Fruit fly (Drosophila melanogaster) whole organism, embryonic: ENCODE data around the gene CG13947.

Experiments
- BtbVII ChIP-seq: fragments of 200-800 bp; sonication (Bioruptor generic); optimal IDR thresholded peaks from 3 replicates; lab custom pipeline; 2017; ENCODE audit warnings: missing biosample characterization, mild to moderate bottlenecking, missing genetic modification characterization
- CG10654 ChIP-seq: fragments of 200-800 bp; sonication (Bioruptor generic); optimal IDR thresholded peaks from 2 replicates; lab custom pipeline; 2016; ENCODE audit warnings: missing biosample characterization, missing genetic modification characterization
- CG11723 ChIP-seq: fragments of 200-800 bp; sonication (Bioruptor generic); optimal IDR thresholded peaks from 2 replicates; lab custom pipeline; 2017; ENCODE audit warnings: missing biosample characterization, mild to moderate bottlenecking, missing genetic modification characterization
- CG12391 ChIP-seq: fragments of 200-800 bp; sonication (Bioruptor generic); optimal IDR thresholded peaks from 3 replicates; lab custom pipeline; 2018; ENCODE audit warnings: missing biosample characterization, mild to moderate bottlenecking, missing genetic modification characterization, moderate library complexity
- CG12659 ChIP-seq: fragments of 200-800 bp; sonication (Bioruptor generic); optimal IDR thresholded peaks from 3 replicates; lab custom pipeline; 2017; ENCODE audit warnings: mild to moderate bottlenecking, missing biosample characterization, missing genetic modification reagents, missing genetic modification characterization
- CG13296 ChIP-seq: fragments of 200-800 bp; sonication (Bioruptor generic); optimal IDR thresholded peaks from 3 replicates; lab custom pipeline; 2018; ENCODE audit warnings: missing biosample characterization, mild to moderate bottlenecking, missing genetic modification characterization
- CG15073 ChIP-seq: fragments of 200-800 bp; sonication (Bioruptor generic); optimal IDR thresholded peaks from 2 replicates; lab custom pipeline; 2016; ENCODE audit warnings: missing biosample characterization, missing genetic modification characterization
- CG17568 ChIP-seq: fragments of 200-800 bp; sonication (Bioruptor generic); optimal IDR thresholded peaks from 2 replicates; lab custom pipeline; 2018; ENCODE audit warnings: missing biosample characterization, mild to moderate bottlenecking, missing genetic modification characterization, moderate library complexity
- CG17829 ChIP-seq: fragments of 200-800 bp; optimal IDR thresholded peaks from 2 replicates; lab custom pipeline; 2019; ENCODE audit warnings: missing biosample characterization, mild to moderate bottlenecking, missing genetic modification characterization, moderate library complexity
- CG1832 ChIP-seq: fragments of 200-800 bp; sonication (Bioruptor generic); optimal IDR thresholded peaks from 2 replicates; lab custom pipeline; 2017; ENCODE audit warnings: missing biosample characterization, mild to moderate bottlenecking, missing genetic modification characterization, inconsistent platforms
- CG2199 ChIP-seq: fragments of 200-800 bp; sonication (Bioruptor generic); IDR thresholded peaks from 3 replicates; pipeline ENCODE4 v1.3.6; 2022; ENCODE audit warnings: missing biosample characterization, missing genetic modification characterization
- CG2875 ChIP-seq: fragments of 200-800 bp; sonication (Bioruptor generic); optimal IDR thresholded peaks from 2 replicates; lab custom pipeline; 2017; ENCODE audit warnings: missing biosample characterization, mild to moderate bottlenecking, missing genetic modification characterization, missing genetic modification reagents
- CG31388 ChIP-seq: fragments of 200-800 bp; sonication (Bioruptor generic); optimal IDR thresholded peaks from 2 replicates; lab custom pipeline; 2016; ENCODE audit warnings: missing biosample characterization, missing genetic modification characterization
- CG32767 ChIP-seq: fragments of 200-800 bp; sonication (Bioruptor generic); IDR thresholded peaks from 2 replicates; pipeline ENCODE4 v1.3.6; 2022; ENCODE audit warnings: missing biosample characterization, missing genetic modification characterization
- CG4404 ChIP-seq: fragments of 200-800 bp; sonication (Bioruptor generic); IDR thresholded peaks from 2 replicates; pipeline ENCODE4 v1.3.6; 2022; ENCODE audit warnings: missing biosample characterization, missing genetic modification characterization
- CG6254 ChIP-seq: fragments of 200-800 bp; sonication (Bioruptor generic); optimal IDR thresholded peaks from 3 replicates; lab custom pipeline; 2017; ENCODE audit warnings: mild to moderate bottlenecking, missing biosample characterization, missing genetic modification reagents, missing genetic modification characterization
- CG8924 ChIP-seq: fragments of 200-800 bp; optimal IDR thresholded peaks from 3 replicates; lab custom pipeline; 2019; ENCODE audit warnings: missing biosample characterization, mild to moderate bottlenecking, missing genetic modification characterization, moderate library complexity
- CG9797 ChIP-seq: fragments of 200-800 bp; sonication (Bioruptor generic); optimal IDR thresholded peaks from 3 replicates; lab custom pipeline; 2018; ENCODE audit warnings: missing biosample characterization, mild to moderate bottlenecking, missing genetic modification characterization
- CHES-1-like ChIP-seq: fragments of 200-800 bp; sonication (Bioruptor generic); optimal IDR thresholded peaks from 2 replicates; lab custom pipeline; 2016; ENCODE audit warnings: missing biosample characterization, missing genetic modification characterization
- Dp ChIP-seq: fragments of 200-800 bp; sonication (Bioruptor generic); optimal IDR thresholded peaks from 2 replicates; lab custom pipeline; 2018; ENCODE audit warnings: missing biosample characterization, mild to moderate bottlenecking, missing genetic modification characterization, moderate library complexity
- Ets65A ChIP-seq: fragments of 200-800 bp; sonication (Bioruptor generic); peaks from one replicate; lab custom pipeline; 2016; ENCODE audit warnings: missing biosample characterization, missing genetic modification characterization
- Fer2 ChIP-seq: fragments of 200-800 bp; sonication (Bioruptor generic); optimal IDR thresholded peaks from 2 replicates; lab custom pipeline; 2018; ENCODE audit warnings: missing biosample characterization, mild to moderate bottlenecking, missing genetic modification characterization, moderate library complexity
- Hmx ChIP-seq: fragments of 200-800 bp; sonication (Bioruptor generic); optimal IDR thresholded peaks from 2 replicates; lab custom pipeline; 2016; ENCODE audit warnings: missing biosample characterization, missing genetic modification characterization
- Jarid2 ChIP-seq: fragments of 200-800 bp; sonication (Bioruptor generic); optimal IDR thresholded peaks from 3 replicates; lab custom pipeline; 2017; ENCODE audit warnings: mild to moderate bottlenecking, missing biosample characterization, missing genetic modification reagents, missing genetic modification characterization
- MESR4 ChIP-seq: fragments of 200-800 bp; sonication (Bioruptor generic); optimal IDR thresholded peaks from 2 replicates; lab custom pipeline; 2018; ENCODE audit warnings: missing biosample characterization, mild to moderate bottlenecking, missing genetic modification characterization, moderate library complexity
- MTF-1 ChIP-seq: fragments of 200-800 bp; sonication (Bioruptor generic); optimal IDR thresholded peaks from 2 replicates; lab custom pipeline; 2018; ENCODE audit warnings: missing biosample characterization, mild to moderate bottlenecking, missing genetic modification characterization, borderline replicate concordance
- Med ChIP-seq: fragments of 200-800 bp; sonication (Bioruptor generic); peaks from one replicate; lab custom pipeline; 2016; ENCODE audit warnings: missing biosample characterization, missing genetic modification characterization, mild to moderate bottlenecking, inconsistent platforms, moderate library complexity
- Nf-YC ChIP-seq: fragments of 200-800 bp; optimal IDR thresholded peaks from 3 replicates; lab custom pipeline; 2019; ENCODE audit warnings: missing biosample characterization, mild to moderate bottlenecking, missing genetic modification characterization, moderate library complexity
- Ravus ChIP-seq: fragments of 200-800 bp; sonication (Bioruptor generic); IDR thresholded peaks from 2 replicates; pipeline ENCODE4 v1.3.6; 2022; ENCODE audit warnings: missing biosample characterization, missing genetic modification characterization
- Trl ChIP-seq, 3 experiments: fragments of >200 bp in 2 of 3; fragments of 200-800 bp in 1 of 3; sonication (Bioruptor generic) in 1 of 3; optimal IDR thresholded peaks; 2 replicates in 1 of 3; 3 replicates in 2 of 3; lab custom pipeline; 2016 to 2017; ENCODE audit warnings: missing biosample characterization in 1 of 3, missing genetic modification characterization in 1 of 3
- Xbp1 ChIP-seq: fragments of 200-800 bp; sonication (Bioruptor generic); optimal IDR thresholded peaks from 3 replicates; lab custom pipeline; 2016; ENCODE audit warnings: missing biosample characterization, mild to moderate bottlenecking, missing genetic modification characterization
- bab2 ChIP-seq: fragments of 200-800 bp; sonication (Bioruptor generic); optimal IDR thresholded peaks from 2 replicates; lab custom pipeline; 2016; ENCODE audit warnings: missing biosample characterization, missing genetic modification characterization
- cato ChIP-seq: fragments of 200-800 bp; sonication (Bioruptor generic); optimal IDR thresholded peaks from 2 replicates; lab custom pipeline; 2016; ENCODE audit warnings: missing biosample characterization, missing genetic modification characterization, borderline replicate concordance
- caup ChIP-seq: fragments of 200-800 bp; sonication (Bioruptor generic); optimal IDR thresholded peaks from 3 replicates; lab custom pipeline; 2017; ENCODE audit warnings: missing biosample characterization, mild to moderate bottlenecking, missing genetic modification characterization, moderate library complexity; ENCODE audit not compliant: severe bottlenecking
- chn ChIP-seq: fragments of 200-800 bp; sonication (Bioruptor generic); optimal IDR thresholded peaks from 2 replicates; lab custom pipeline; 2016; ENCODE audit warnings: missing biosample characterization, missing genetic modification characterization
- dysf ChIP-seq: fragments of 200-800 bp; sonication (Bioruptor generic); IDR thresholded peaks from 3 replicates; pipeline ENCODE4 v1.3.6; 2022; ENCODE audit warnings: missing biosample characterization, missing genetic modification characterization
- en ChIP-seq: fragments of 200-800 bp; sonication (Bioruptor generic); optimal IDR thresholded peaks from 2 replicates; lab custom pipeline; 2016; ENCODE audit warnings: missing biosample characterization, missing genetic modification characterization
- ewg ChIP-seq: fragments of 200-800 bp; sonication (Bioruptor generic); optimal IDR thresholded peaks from 3 replicates; lab custom pipeline; 2017; ENCODE audit warnings: mild to moderate bottlenecking, missing biosample characterization, missing genetic modification reagents, missing genetic modification characterization
- exex ChIP-seq: fragments of 200-800 bp; sonication (Bioruptor generic); optimal IDR thresholded peaks from 4 replicates; lab custom pipeline; 2018; ENCODE audit warnings: missing biosample characterization, mild to moderate bottlenecking, missing genetic modification characterization, moderate library complexity
- fd96Cb ChIP-seq: fragments of 200-800 bp; sonication (Bioruptor generic); optimal IDR thresholded peaks from 2 replicates; lab custom pipeline; 2018; ENCODE audit warnings: missing biosample characterization, mild to moderate bottlenecking, missing genetic modification characterization, moderate library complexity
- grn ChIP-seq: fragments of 200-800 bp; sonication (Bioruptor generic); optimal IDR thresholded peaks from 3 replicates; lab custom pipeline; 2017; ENCODE audit warnings: missing biosample characterization, missing genetic modification characterization
- nom ChIP-seq: fragments of 200-800 bp; sonication (Bioruptor generic); optimal IDR thresholded peaks from 2 replicates; lab custom pipeline; 2017; ENCODE audit warnings: missing biosample characterization, missing genetic modification characterization, mild to moderate bottlenecking, moderate library complexity, missing genetic modification reagents
- pb ChIP-seq: fragments of 200-800 bp; sonication (Bioruptor generic); optimal IDR thresholded peaks from 3 replicates; lab custom pipeline; 2016; ENCODE audit warnings: missing biosample characterization, missing genetic modification characterization
- peb ChIP-seq: fragments of 200-800 bp; sonication (Bioruptor generic); IDR thresholded peaks from 2 replicates; pipeline ENCODE4 v1.3.6; 2022; ENCODE audit warnings: missing biosample characterization, missing genetic modification characterization
- pho ChIP-seq: fragments of 200-800 bp; sonication (Bioruptor generic); optimal IDR thresholded peaks from 2 replicates; lab custom pipeline; 2016; ENCODE audit warnings: missing biosample characterization, missing genetic modification characterization
- rib ChIP-seq: fragments of 200-800 bp; sonication (Bioruptor generic); IDR thresholded peaks from 2 replicates; pipeline ENCODE4 v1.3.6; 2022; ENCODE audit warnings: missing biosample characterization, missing genetic modification characterization
- sens ChIP-seq: fragments of 200-800 bp; sonication (Bioruptor generic); peaks from one replicate; lab custom pipeline; 2016; ENCODE audit warnings: missing biosample characterization, missing genetic modification characterization
- shn ChIP-seq: fragments of 200-800 bp; sonication (Bioruptor generic); optimal IDR thresholded peaks from 3 replicates; lab custom pipeline; 2016; ENCODE audit warnings: missing biosample characterization, missing genetic modification characterization
- sima ChIP-seq: fragments of 200-800 bp; sonication (Bioruptor generic); optimal IDR thresholded peaks from 2 replicates; lab custom pipeline; 2016; ENCODE audit warnings: missing biosample characterization, missing genetic modification characterization
- sr ChIP-seq: fragments of 200-800 bp; sonication (Bioruptor generic); IDR thresholded peaks from 3 replicates; pipeline ENCODE4 v1.3.6; 2022; ENCODE audit warnings: missing biosample characterization, missing genetic modification characterization
- vvl ChIP-seq: fragments of 200-800 bp; sonication (Bioruptor generic); IDR thresholded peaks from 2 replicates; pipeline ENCODE4 v1.3.6; 2022; ENCODE audit warnings: missing biosample characterization, missing genetic modification characterization

CG13947 gene

dm6 chr2L:826388-826787, 47.4 kb downstream of the CG13947 start:
- TF ChIP-seq CG9797 (GFP tag; lab: Kevin White, UChicago) (no peak), CG17568 (no peak), fd96Cb (no peak), nom (GFP tag; lab: Kevin White, UChicago) (no peak), CG15073 (GFP tag; lab: Kevin White, UChicago) (no peak), en (GFP tag; lab: Kevin White, UChicago) (no peak), CHES-1-like (GFP tag; lab: Kevin White, UChicago) (no peak), CG31388 (GFP tag; lab: Kevin White, UChicago) (no peak), grn (GFP tag; lab: Kevin White, UChicago) (no peak), bab2 (GFP tag; lab: Kevin White, UChicago) (no peak), chn (GFP tag; lab: Kevin White, UChicago) (peak; percentile 28), CG1832 (GFP tag; lab: Kevin White, UChicago) (peak; percentile 18), CG17829 (no peak), CG11723 (no peak), cato (no peak), CG32767 (GFP tag; lab: Robert Waterston, UW) (peak; percentile 59; the same call in 1 of the 2 replicates), Xbp1 (GFP tag; lab: Kevin White, UChicago) (no peak), sens (GFP tag; lab: Kevin White, UChicago) (peak; percentile 79), MESR4 (GFP tag; lab: Kevin White, UChicago) (no peak), Ravus (GFP tag; lab: Robert Waterston, UW) (no peak), CG6254 (GFP tag; lab: Kevin White, UChicago) (no peak), sima (GFP tag; lab: Kevin White, UChicago) (no peak), ewg (GFP tag; lab: Kevin White, UChicago) (peak; percentile 72), CG13296 (GFP tag; lab: Kevin White, UChicago) (no peak), caup (GFP tag; lab: Kevin White, UChicago) (no peak), shn (GFP tag; lab: Kevin White, UChicago) (no peak), Trl (optimal IDR thresholded peaks at IDR 0.05; lab: Kevin White, UChicago) (peak; percentile 91 to 97), Trl (GFP tag; optimal IDR thresholded peaks at IDR 0.05; lab: Kevin White, UChicago) (peak; percentile 18), sr (GFP tag; lab: Robert Waterston, UW) (no peak), CG10654 (no peak), rib (GFP tag; lab: Robert Waterston, UW) (no peak), CG4404 (GFP tag; lab: Robert Waterston, UW) (no peak), CG12391 (tag; lab: Kevin White, UChicago) (no peak), CG12659 (no peak), Fer2 (no peak), vvl (GFP tag; lab: Robert Waterston, UW) (no peak), Med (peak; percentile 6), MTF-1 (GFP tag; lab: Kevin White, UChicago) (no peak), peb (GFP tag; lab: Robert Waterston, UW) (no peak), CG8924 (tag; lab: Kevin White, UChicago) (no peak), BtbVII (GFP tag; lab: Kevin White, UChicago) (no peak), Ets65A (GFP tag; lab: Kevin White, UChicago) (no peak), Dp (GFP tag; lab: Kevin White, UChicago) (no peak), pb (GFP tag; lab: Kevin White, UChicago) (no peak), Jarid2 (GFP tag; lab: Kevin White, UChicago) (no peak), exex (tag; lab: Kevin White, UChicago) (no peak), pho (GFP tag; lab: Kevin White, UChicago) (no peak), Nf-YC (no peak), CG2199 (GFP tag; lab: Robert Waterston, UW) (0 out of 3 replicates have a peak, but pooled peaks have one; percentile 70), Hmx (no peak), dysf (GFP tag; lab: Robert Waterston, UW) (no peak), CG2875 (GFP tag; lab: Kevin White, UChicago) (no peak)
